Fruit fly (Drosophila melanogaster): ENCODE data around the gene sba.

Gene sba

DNA sequence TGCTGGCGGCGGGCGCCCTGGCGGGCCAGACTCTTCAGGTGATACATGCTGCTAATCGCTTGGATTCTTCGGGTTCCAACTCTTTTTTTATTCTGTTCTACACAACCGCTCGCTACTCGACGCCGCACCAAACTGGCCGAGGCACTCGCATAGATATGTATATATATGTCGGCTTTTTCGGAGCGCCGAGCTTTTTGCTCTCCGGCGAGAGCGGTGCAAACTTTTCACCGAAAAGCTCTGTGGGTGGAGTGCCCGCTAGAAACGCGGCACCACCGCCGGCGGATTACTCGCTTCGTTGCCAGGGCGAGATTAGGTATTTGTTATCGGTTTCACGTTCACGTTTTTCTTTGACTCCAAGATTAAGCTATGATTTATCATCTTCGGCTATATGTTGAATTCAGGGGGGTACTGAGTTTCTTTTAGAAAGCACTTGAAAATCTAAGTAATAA lies 20.2 kb upstream of the sba start, which contains the start of gene Gdh (continued):
- TF ChIP-seq CG8924 (tag; optimal IDR thresholded peaks at IDR 0.05), result no peak
- no peak for TF ChIP-seq pan (optimal IDR thresholded peaks at IDR 0.05)
- TF ChIP-seq pan (GFP tag; optimal IDR thresholded peaks at IDR 0.05 in 1 of 2, IDR thresholded peaks at IDR 0.05 in 1 of 2), result peak in 1 of 2 experiments; percentile 34
- TF ChIP-seq Chrac-16 (GFP tag; optimal IDR thresholded peaks at IDR 0.05), result no peak
- no peak for TF ChIP-seq CG4820 (GFP tag; optimal IDR thresholded peaks at IDR 0.05)
- TF ChIP-seq Sox102F (GFP tag; optimal IDR thresholded peaks at IDR 0.05), result no peak
- 0 out of 2 replicates have a peak, but pooled peaks have one; percentile 46 for TF ChIP-seq bbx (GFP tag; IDR thresholded peaks at IDR 0.05; ENCODE audit: partially characterized antibody)
- no peak for TF ChIP-seq wor (GFP tag; IDR thresholded peaks at IDR 0.05)
- TF ChIP-seq CG11085 (GFP tag; IDR thresholded peaks at IDR 0.05), result peak; percentile 26; the same call in 1 of the 2 replicates
- no peak for TF ChIP-seq dimm (GFP tag; IDR thresholded peaks at IDR 0.05)
- no peak for TF ChIP-seq CG13123 (GFP tag; optimal IDR thresholded peaks at IDR 0.05)
- no peak for TF ChIP-seq ara (GFP tag; IDR thresholded peaks at IDR 0.05)
- TF ChIP-seq CG14050 (GFP tag; IDR thresholded peaks at IDR 0.05), result no peak
- TF ChIP-seq NFAT (GFP tag; IDR thresholded peaks at IDR 0.05), result peak; percentile 59
- peak; percentile 59; the same call in 2 of the 3 replicates for TF ChIP-seq Dbx (GFP tag; IDR thresholded peaks at IDR 0.05)
- no peak for TF ChIP-seq CG17186 (GFP tag; optimal IDR thresholded peaks at IDR 0.05)
- TF ChIP-seq cad (GFP tag; optimal IDR thresholded peaks at IDR 0.05), result no peak
- peak; percentile 60; the same call in 1 of the 2 replicates for TF ChIP-seq Awh (GFP tag; IDR thresholded peaks at IDR 0.05)
- peak; percentile 74; the same call in 1 of the 2 replicates for TF ChIP-seq CG13287 (GFP tag; IDR thresholded peaks at IDR 0.05; ENCODE audit: partially characterized antibody)
- peak; percentile 53 for TF ChIP-seq CG6854 (GFP tag; optimal IDR thresholded peaks at IDR 0.05)
- no peak for TF ChIP-seq hkb (optimal IDR thresholded peaks at IDR 0.05)
- TF ChIP-seq hkb (GFP tag; IDR thresholded peaks at IDR 0.05), result peak; percentile 55; the same call in 1 of the 2 replicates
- peak; percentile 70; the same call in 1 of the 2 replicates for TF ChIP-seq chm (GFP tag; IDR thresholded peaks at IDR 0.05)
- TF ChIP-seq CG12391 (tag; optimal IDR thresholded peaks at IDR 0.05), result peak; percentile 8
- TF ChIP-seq Hey (tag; optimal IDR thresholded peaks at IDR 0.05), result no peak
- TF ChIP-seq CG14014 (GFP tag; IDR thresholded peaks at IDR 0.05), result no peak
- TF ChIP-seq CG11504 (tag; optimal IDR thresholded peaks at IDR 0.05), result no peak
- TF ChIP-seq CG11696 (GFP tag; IDR thresholded peaks at IDR 0.05), result peak; percentile 49; the same call in 1 of the 2 replicates
- peak; percentile 43; the same call in 1 of the 2 replicates for TF ChIP-seq sob (GFP tag; IDR thresholded peaks at IDR 0.05)
- TF ChIP-seq Ada2b (GFP tag; IDR thresholded peaks at IDR 0.05), result no peak
- peak; percentile 56 for TF ChIP-seq oc (tag; optimal IDR thresholded peaks at IDR 0.05)
- TF ChIP-seq H2.0 (GFP tag; IDR thresholded peaks at IDR 0.05), result no peak
- no peak for TF ChIP-seq schlank (tag; optimal IDR thresholded peaks at IDR 0.05)
- TF ChIP-seq CG31365 (tag; optimal IDR thresholded peaks at IDR 0.05), result peak; percentile 15
- TF ChIP-seq Dip3 (GFP tag; optimal IDR thresholded peaks at IDR 0.05), result peak; percentile 5
- peak; percentile 32 for TF ChIP-seq NC2α (GFP tag; optimal IDR thresholded peaks at IDR 0.05)
- TF ChIP-seq Tbp (GFP tag; optimal IDR thresholded peaks at IDR 0.05), result no peak
- TF ChIP-seq HmgZ (tag; optimal IDR thresholded peaks at IDR 0.05), result peak; percentile 64
- TF ChIP-seq CG2678 (tag; optimal IDR thresholded peaks at IDR 0.05), result peak; percentile 31
- TF ChIP-seq sim (GFP tag; IDR thresholded peaks at IDR 0.05), result peak; percentile 34; the same call in 1 of the 2 replicates
- TF ChIP-seq exex (tag; optimal IDR thresholded peaks at IDR 0.05), result peak; percentile 36
- TF ChIP-seq CG10543 (GFP tag; optimal IDR thresholded peaks at IDR 0.05), result peak; percentile 77
- no peak for TF ChIP-seq fd102C (GFP tag; optimal IDR thresholded peaks at IDR 0.05)
- no peak for TF ChIP-seq CG5245 (GFP tag; optimal IDR thresholded peaks at IDR 0.05)
- peak; percentile 96 for TF ChIP-seq CG18262 (tag; optimal IDR thresholded peaks at IDR 0.05)
- TF ChIP-seq Drgx (GFP tag; IDR thresholded peaks at IDR 0.05), result peak; percentile 51
- TF ChIP-seq vfl (GFP tag; optimal IDR thresholded peaks at IDR 0.05), result no peak
- TF ChIP-seq Bdp1 (GFP tag; optimal IDR thresholded peaks at IDR 0.05), result no peak
- TF ChIP-seq ato (GFP tag; IDR thresholded peaks at IDR 0.05; ENCODE audit: partially characterized antibody), result 0 out of 2 replicates have a peak, but pooled peaks have one; percentile 7
- peak; percentile 21 for TF ChIP-seq CG7839 (tag; optimal IDR thresholded peaks at IDR 0.05)
- no peak for TF ChIP-seq CG2116 (GFP tag; optimal IDR thresholded peaks at IDR 0.05)
- TF ChIP-seq CG32767 (GFP tag; IDR thresholded peaks at IDR 0.05), result peak; percentile 45; the same call in 1 of the 2 replicates

Data from whole organism, embryonic.